Worm (Caenorhabditis elegans) whole organism, young adult: ENCODE results near the gene Y71H2AM.1.

Experiments used
- B0261.1 ChIP-seq: sonication (generic microtip); optimal IDR thresholded peaks from 2 replicates; lab custom pipeline; 2016; ENCODE audit warnings: mild to moderate bottlenecking, missing genetic modification characterization, moderate library complexity, missing compliant biosample characterization
- B0336.3 ChIP-seq: fragments of 200-800 bp; sonication (Bioruptor generic); IDR thresholded peaks from 2 replicates; pipeline ENCODE4 v1.3.6; 2022; ENCODE audit warnings: missing genetic modification characterization, missing compliant biosample characterization
- C17E4.6 ChIP-seq: fragments of 200-800 bp; sonication (Bioruptor generic); IDR thresholded peaks from 2 replicates; pipeline ENCODE4 v1.3.6; 2022; ENCODE audit warnings: missing genetic modification reagents, missing genetic modification characterization, missing compliant biosample characterization
- F10E7.11 ChIP-seq: sonication (generic microtip); optimal IDR thresholded peaks from 2 replicates; lab custom pipeline; 2017; ENCODE audit warnings: mild to moderate bottlenecking, missing genetic modification characterization, moderate library complexity, missing compliant biosample characterization
- F39B2.1 ChIP-seq: fragments of 200-800 bp; sonication (Bioruptor generic); IDR thresholded peaks from 2 replicates; pipeline ENCODE4 v1.3.6; 2022; ENCODE audit warnings: missing genetic modification reagents, missing genetic modification characterization, missing compliant biosample characterization
- F49E8.2 ChIP-seq: sonication (generic microtip); optimal IDR thresholded peaks from 3 replicates; lab custom pipeline; 2017; ENCODE audit warnings: missing genetic modification characterization, mild to moderate bottlenecking, missing compliant biosample characterization, antibody characterized with exemption, moderate library complexity; ENCODE audit not compliant: insufficient read depth
- F52B5.7 ChIP-seq: sonication (generic microtip); optimal IDR thresholded peaks from 2 replicates; lab custom pipeline; 2016; ENCODE audit warnings: mild to moderate bottlenecking, missing genetic modification characterization, missing compliant biosample characterization
- F55B11.4 ChIP-seq: sonication (generic microtip); optimal IDR thresholded peaks from 2 replicates; lab custom pipeline; 2016; ENCODE audit warnings: missing compliant biosample characterization, missing genetic modification characterization, borderline replicate concordance; ENCODE audit not compliant: insufficient read depth
- T07F8.4 ChIP-seq: sonication (generic microtip); optimal IDR thresholded peaks from 2 replicates; lab custom pipeline; 2016; ENCODE audit warnings: mild to moderate bottlenecking, missing genetic modification characterization, moderate library complexity, missing compliant biosample characterization
- T26A5.8 ChIP-seq: sonication (generic microtip); optimal IDR thresholded peaks from 2 replicates; lab custom pipeline; 2016; ENCODE audit warnings: missing genetic modification characterization, missing compliant biosample characterization
- Y53G8AR.9 ChIP-seq: fragments of 200-800 bp; sonication (Bioruptor generic); conservative IDR thresholded peaks from 2 replicates; pipeline ENCODE4 v1.3.6; 2022; ENCODE audit warnings: missing genetic modification reagents, missing genetic modification characterization, missing compliant biosample characterization
- Y67H2A.10 ChIP-seq: fragments of 200-800 bp; sonication (Bioruptor generic); conservative IDR thresholded peaks from 2 replicates; pipeline ENCODE4 v1.3.6; 2022; ENCODE audit warnings: missing genetic modification reagents, missing genetic modification characterization, missing compliant biosample characterization
- akir-1 ChIP-seq: fragments of 200-800 bp; sonication (Bioruptor generic); optimal IDR thresholded peaks from 2 replicates; lab custom pipeline; 2018; ENCODE audit warnings: mild to moderate bottlenecking, missing genetic modification characterization, moderate library complexity, missing compliant biosample characterization
- ama-1 ChIP-seq, 3 experiments: fragments of 150-350 bp in 1 of 3; sonication (generic microtip) in 2 of 3; optimal IDR thresholded peaks; 2 replicates each; lab custom pipeline; 2014 to 2018; ENCODE audit warnings: missing biosample characterization in 2 of 3, missing genetic modification characterization in 2 of 3, missing genetic modification reagents in 2 of 3
- bed-2 ChIP-seq: fragments of 200-800 bp; sonication (Bioruptor generic); IDR thresholded peaks from 2 replicates; pipeline ENCODE4 v1.3.6; 2022; ENCODE audit warnings: missing genetic modification reagents, missing genetic modification characterization, missing compliant biosample characterization
- cebp-2 ChIP-seq: fragments of 200-800 bp; sonication (Bioruptor generic); IDR thresholded peaks from 2 replicates; pipeline ENCODE4 v1.3.6; 2022; ENCODE audit warnings: missing genetic modification characterization, missing compliant biosample characterization
- ceh-79 ChIP-seq: sonication (generic microtip); optimal IDR thresholded peaks from 2 replicates; lab custom pipeline; 2017; ENCODE audit warnings: mild to moderate bottlenecking, missing genetic modification characterization, missing compliant biosample characterization
- die-1 ChIP-seq: sonication (generic microtip); optimal IDR thresholded peaks from 2 replicates; lab custom pipeline; 2016; ENCODE audit warnings: missing genotype, mild to moderate bottlenecking, missing genetic modification characterization, missing compliant biosample characterization
- dox-1 ChIP-seq: fragments of 200-800 bp; sonication (Bioruptor generic); IDR thresholded peaks from 2 replicates; pipeline ENCODE4 v1.3.6; 2022; ENCODE audit warnings: missing genetic modification reagents, missing genetic modification characterization, missing compliant biosample characterization
- dpl-1 ChIP-seq: fragments of 150-350 bp; optimal IDR thresholded peaks from 2 replicates; lab custom pipeline; 2014; ENCODE audit warnings: missing biosample characterization, missing genetic modification reagents, missing genetic modification characterization
- egl-44 ChIP-seq: fragments of 200-800 bp; sonication (Bioruptor generic); IDR thresholded peaks from 2 replicates; pipeline ENCODE4 v1.3.6; 2022; ENCODE audit warnings: missing genetic modification reagents, missing genetic modification characterization, missing compliant biosample characterization
- ets-4 ChIP-seq: fragments of 200-800 bp; sonication (Bioruptor generic); optimal IDR thresholded peaks from 2 replicates; lab custom pipeline; 2018; ENCODE audit warnings: mild to moderate bottlenecking, missing genetic modification characterization, missing compliant biosample characterization
- hlh-26 ChIP-seq: fragments of 200-800 bp; sonication (Bioruptor generic); conservative IDR thresholded peaks from 2 replicates; pipeline ENCODE4 v1.3.6; 2022; ENCODE audit warnings: missing genetic modification reagents, missing genetic modification characterization, missing compliant biosample characterization
- hmg-1.2 ChIP-seq: fragments of 200-800 bp; sonication (Bioruptor generic); IDR thresholded peaks from 2 replicates; pipeline ENCODE4 v1.3.6; 2022; ENCODE audit warnings: missing genetic modification reagents, missing genetic modification characterization, missing compliant biosample characterization
- hrde-1 ChIP-seq: sonication (generic microtip); optimal IDR thresholded peaks from 2 replicates; lab custom pipeline; 2016; ENCODE audit warnings: missing genetic modification characterization, mild to moderate bottlenecking, missing compliant biosample characterization, moderate library complexity, missing genotype, missing genetic modification reagents, borderline replicate concordance
- hsf-1 ChIP-seq: fragments of 200-800 bp; sonication (Bioruptor generic); IDR thresholded peaks from 2 replicates; pipeline ENCODE4 v1.3.6; 2022; ENCODE audit warnings: missing genetic modification reagents, missing genetic modification characterization, missing compliant biosample characterization
- lin-26 ChIP-seq: fragments of 200-800 bp; sonication (Bioruptor generic); IDR thresholded peaks from 2 replicates; pipeline ENCODE4 v1.3.6; 2022; ENCODE audit warnings: missing genetic modification reagents, missing genetic modification characterization, missing compliant biosample characterization
- lin-35 ChIP-seq, 3 experiments: fragments of 150-350 bp in 2 of 3; sonication (generic microtip) in 1 of 3; optimal IDR thresholded peaks; 2 replicates each; lab custom pipeline; 2014 to 2018; ENCODE audit warnings: missing biosample characterization in 3 of 3, missing genetic modification characterization in 3 of 3, missing genetic modification reagents in 3 of 3
- lir-1 ChIP-seq: fragments of 200-800 bp; sonication (Bioruptor generic); conservative IDR thresholded peaks from 2 replicates; pipeline ENCODE4 v1.3.6; 2022; ENCODE audit warnings: missing genetic modification reagents, missing genetic modification characterization, missing compliant biosample characterization
- lsl-1 ChIP-seq: fragments of 200-800 bp; sonication (Bioruptor generic); optimal IDR thresholded peaks from 2 replicates; lab custom pipeline; 2018; ENCODE audit warnings: mild to moderate bottlenecking, missing genetic modification characterization, moderate library complexity, missing compliant biosample characterization
- madf-3 ChIP-seq: fragments of 200-800 bp; sonication (Bioruptor generic); IDR thresholded peaks from 2 replicates; pipeline ENCODE4 v1.3.6; 2022; ENCODE audit warnings: missing genetic modification reagents, missing genetic modification characterization, missing compliant biosample characterization
- madf-6 ChIP-seq: fragments of 200-800 bp; sonication (Bioruptor generic); IDR thresholded peaks from 2 replicates; pipeline ENCODE4 v1.3.6; 2022; ENCODE audit warnings: missing genetic modification reagents, missing genetic modification characterization, missing compliant biosample characterization
- pbrm-1 ChIP-seq: fragments of 200-800 bp; sonication (Bioruptor generic); IDR thresholded peaks from 2 replicates; pipeline ENCODE4 v1.3.6; 2022; ENCODE audit warnings: missing genetic modification reagents, missing genetic modification characterization, missing compliant biosample characterization
- repo-1 ChIP-seq: sonication (generic microtip); optimal IDR thresholded peaks from 2 replicates; lab custom pipeline; 2017; ENCODE audit warnings: mild to moderate bottlenecking, missing genetic modification characterization, missing compliant biosample characterization
- rpc-1 ChIP-seq, 2 experiments: fragments of 150-350 bp in 1 of 2; sonication (generic microtip) in 1 of 2; optimal IDR thresholded peaks; 2 replicates each; lab custom pipeline; 2014 to 2018; ENCODE audit warnings: missing biosample characterization in 1 of 2, missing genetic modification characterization in 1 of 2, missing genetic modification reagents in 1 of 2, missing genotype in 1 of 2
- snpc-1.1 ChIP-seq: sonication (generic microtip); optimal IDR thresholded peaks from 2 replicates; lab custom pipeline; 2017; ENCODE audit warnings: missing genetic modification characterization, mild to moderate bottlenecking, missing compliant biosample characterization, antibody characterized with exemption, moderate library complexity, missing genotype, missing genetic modification reagents; ENCODE audit not compliant: insufficient read depth
- snpc-3.4 ChIP-seq: sonication (generic microtip); optimal IDR thresholded peaks from 2 replicates; lab custom pipeline; 2017; ENCODE audit warnings: missing genetic modification characterization, mild to moderate bottlenecking, missing compliant biosample characterization, antibody characterized with exemption, moderate library complexity, missing genotype, missing genetic modification reagents
- somi-1 ChIP-seq: fragments of 200-800 bp; sonication (Bioruptor generic); optimal IDR thresholded peaks from 2 replicates; lab custom pipeline; 2018; ENCODE audit warnings: mild to moderate bottlenecking, missing genetic modification characterization, missing compliant biosample characterization
- sptf-2 ChIP-seq: fragments of 200-800 bp; sonication (Bioruptor generic); optimal IDR thresholded peaks from 2 replicates; lab custom pipeline; 2018; ENCODE audit warnings: mild to moderate bottlenecking, missing genetic modification characterization, missing compliant biosample characterization
- tbp1 ChIP-seq: fragments of 200-800 bp; sonication (Bioruptor generic); optimal IDR thresholded peaks from 2 replicates; lab custom pipeline; 2018; ENCODE audit warnings: mild to moderate bottlenecking, missing genetic modification characterization, missing compliant biosample characterization
- tlf-1 ChIP-seq: fragments of 200-800 bp; sonication (Bioruptor generic); optimal IDR thresholded peaks from 2 replicates; lab custom pipeline; 2018; ENCODE audit warnings: mild to moderate bottlenecking, missing genetic modification characterization, missing compliant biosample characterization
- unc-62 ChIP-seq: fragments of 150-350 bp; optimal IDR thresholded peaks from 2 replicates; lab custom pipeline; 2014; ENCODE audit warnings: missing biosample characterization, missing genetic modification reagents, missing genetic modification characterization
- zfh-2 ChIP-seq: fragments of 200-800 bp; sonication (Bioruptor generic); conservative IDR thresholded peaks from 2 replicates; pipeline ENCODE4 v1.3.6; 2022; ENCODE audit warnings: missing genetic modification reagents, missing genetic modification characterization, missing compliant biosample characterization
- ztf-28 ChIP-seq: fragments of 200-800 bp; sonication (Bioruptor generic); IDR thresholded peaks from 2 replicates; pipeline ENCODE4 v1.3.6; 2022; ENCODE audit warnings: missing genetic modification reagents, missing genetic modification characterization, missing compliant biosample characterization
- ztf-3 ChIP-seq: fragments of 200-800 bp; sonication (Bioruptor generic); optimal IDR thresholded peaks from 2 replicates; lab custom pipeline; 2018; ENCODE audit warnings: mild to moderate bottlenecking, missing genetic modification characterization, missing compliant biosample characterization

Y71H2AM.1 gene

DNA sequence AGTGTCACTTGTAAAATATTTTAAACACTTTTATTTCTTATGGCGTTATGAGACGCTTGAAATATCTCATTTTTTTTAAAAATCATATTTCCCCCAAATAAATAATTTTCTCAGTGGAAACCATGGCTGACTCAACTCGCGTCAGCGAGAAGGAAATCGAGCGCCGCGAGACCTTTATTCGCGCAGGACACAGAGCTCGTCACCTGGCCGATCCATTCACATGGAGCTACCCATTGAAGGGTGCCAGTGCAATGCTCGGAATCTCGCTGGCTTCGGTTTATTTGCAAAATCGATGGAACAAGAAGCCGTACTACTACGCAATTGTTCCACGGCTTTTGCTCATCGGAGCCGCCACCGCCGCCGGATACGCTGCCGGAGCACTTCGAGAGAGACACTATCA, 40.1 kb upstream of the Y71H2AM.1 start, which contains the start of gene nduc-2 (continued):
- TF ChIP-seq C17E4.6 (GFP tag; lab: Robert Waterston, UW): 0 out of 2 replicates have a peak, but pooled peaks have one; percentile 15
- peak; percentile 9; the same call in 1 of the 2 replicates for TF ChIP-seq egl-44
- peak; percentile 70; the same call in 1 of the 2 replicates for TF ChIP-seq B0336.3 (GFP tag; lab: Robert Waterston, UW)
- TF ChIP-seq tbp1 (GFP tag; lab: Kevin White, UChicago): peak; percentile 3
- TF ChIP-seq T26A5.8: no peak
- peak; percentile 22; the same call in 1 of the 2 replicates for TF ChIP-seq dox-1
- TF ChIP-seq pbrm-1 (GFP tag; lab: Robert Waterston, UW): peak; percentile 56; the same call in 1 of the 2 replicates
- TF ChIP-seq B0261.1 (tag; lab: Kevin White, UChicago): no peak
- peak; percentile 64 for TF ChIP-seq zfh-2 (GFP tag; lab: Robert Waterston, UW)
- peak; percentile 75 for TF ChIP-seq madf-3
- peak; percentile 26 for TF ChIP-seq ama-1 (optimal IDR thresholded peaks at IDR 0.05; lab: Kevin White, UChicago)
- TF ChIP-seq ama-1 (GFP tag; optimal IDR thresholded peaks at IDR 0.05; lab: Kevin White, UChicago): no peak
- TF ChIP-seq F55B11.4 (tag; lab: Kevin White, UChicago): no peak
- TF ChIP-seq hsf-1: peak; percentile 60; the same call in 1 of the 2 replicates

DNA sequence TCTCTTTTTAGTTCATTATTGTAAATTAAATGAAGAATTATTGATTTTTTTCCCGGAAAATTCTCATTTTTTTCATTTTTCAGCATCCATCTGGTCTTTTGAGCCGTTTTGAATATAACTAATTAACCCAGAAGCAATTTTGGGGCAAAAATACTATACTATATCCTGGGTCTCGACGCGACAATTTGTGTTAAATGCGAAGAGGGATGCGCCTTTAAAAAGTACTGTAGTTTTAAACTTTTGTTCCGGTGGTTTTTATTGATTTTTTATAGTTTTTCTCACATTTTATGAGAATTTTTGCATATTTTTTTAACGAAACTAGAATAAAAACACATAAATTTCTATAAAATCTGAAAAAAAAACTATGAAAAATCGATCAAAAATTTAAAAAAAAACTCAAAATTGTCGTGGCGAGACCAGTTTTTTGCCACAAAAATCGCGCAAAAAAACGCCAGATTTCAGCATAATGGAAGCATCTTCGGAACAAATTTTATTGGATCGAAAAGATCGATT, 38.8 kb upstream of the Y71H2AM.1 start, which contains the start of gene tbcc-1:
TSS of gene tbcc-1 (plus strand) at position 463 of the 513 bp plus-strand sequence.
- TF ChIP-seq C17E4.6 (GFP tag; lab: Robert Waterston, UW) (no peak), rpc-1 (optimal IDR thresholded peaks at IDR 0.05; lab: Kevin White, UChicago) (no peak), rpc-1 (tag; optimal IDR thresholded peaks at IDR 0.05; lab: Kevin White, UChicago) (no peak), ets-4 (GFP tag; lab: Kevin White, UChicago) (no peak), hmg-1.2 (GFP tag; lab: Robert Waterston, UW) (no peak), ztf-3 (GFP tag; lab: Kevin White, UChicago) (no peak), T07F8.4 (no peak), lin-35 (GFP tag; optimal IDR thresholded peaks at IDR 0.05; lab: Kevin White, UChicago) (no peak), pbrm-1 (GFP tag; lab: Robert Waterston, UW) (no peak), lin-26 (GFP tag; lab: Robert Waterston, UW) (no peak), somi-1 (no peak), hsf-1 (no peak), cebp-2 (GFP tag; lab: Robert Waterston, UW) (no peak), lsl-1 (GFP tag; lab: Kevin White, UChicago) (peak; percentile 58), lir-1 (no peak), Y53G8AR.9 (GFP tag; lab: Robert Waterston, UW) (no peak), tlf-1 (GFP tag; lab: Kevin White, UChicago) (no peak), F49E8.2 (tag; lab: Kevin White, UChicago) (no peak), snpc-1.1 (tag; lab: Kevin White, UChicago) (no peak), hlh-26 (GFP tag; lab: Robert Waterston, UW) (no peak), tbp1 (GFP tag; lab: Kevin White, UChicago) (peak; percentile 15), F10E7.11 (tag; lab: Kevin White, UChicago) (no peak), akir-1 (GFP tag; lab: Kevin White, UChicago) (no peak), madf-3 (no peak), ceh-79 (tag; lab: Kevin White, UChicago) (no peak), snpc-3.4 (tag; lab: Kevin White, UChicago) (peak; percentile 8), dpl-1 (GFP tag; lab: Kevin White, UChicago) (no peak), repo-1 (tag; lab: Kevin White, UChicago) (no peak), F39B2.1 (GFP tag; lab: Robert Waterston, UW) (no peak), madf-6 (GFP tag; lab: Robert Waterston, UW) (peak; percentile 51; the same call in 1 of the 2 replicates), Y67H2A.10 (GFP tag; lab: Robert Waterston, UW) (no peak), bed-2 (GFP tag; lab: Robert Waterston, UW) (no peak), sptf-2 (no peak), ztf-28 (GFP tag; lab: Robert Waterston, UW) (no peak), unc-62 (GFP tag; lab: Kevin White, UChicago) (no peak), die-1 (tag; lab: Kevin White, UChicago) (no peak), F52B5.7 (tag; lab: Kevin White, UChicago) (no peak), hrde-1 (tag; lab: Kevin White, UChicago) (peak; percentile 46)
